Worm (Caenorhabditis elegans): Measurements from ENCODE around the gene che-11.

The che-11 gene

ce11 chrV:12095865-12096264 is 54.6 kb downstream of the che-11 start, which contains the start of gene nhr-207:
nhr-207 (plus strand) TSS chrV:12096146.
- TF ChIP-seq pes-1 (GFP tag; IDR thresholded peaks at IDR 0.05) (no peak), F13C5.2 (tag; optimal IDR thresholded peaks at IDR 0.05) (no peak), ets-7 (tag; optimal IDR thresholded peaks at IDR 0.05) (no peak), ceh-36 (tag; optimal IDR thresholded peaks at IDR 0.05) (no peak), flt-1 (GFP tag; IDR thresholded peaks at IDR 0.05) (no peak), tbx-11 (GFP tag; IDR thresholded peaks at IDR 0.05) (no peak), hmbx-1 (tag; optimal IDR thresholded peaks at IDR 0.05) (no peak), hmg-4 (GFP tag; optimal IDR thresholded peaks at IDR 0.05) (no peak), B0310.2 (tag; optimal IDR thresholded peaks at IDR 0.05) (no peak), tra-4 (tag; optimal IDR thresholded peaks at IDR 0.05) (no peak), aly-1 (tag; optimal IDR thresholded peaks at IDR 0.05) (no peak), sea-1 (GFP tag; conservative IDR thresholded peaks at IDR 0.05) (no peak), hnd-1 (tag; optimal IDR thresholded peaks at IDR 0.05) (no peak)
